Fruit fly (Drosophila melanogaster): Measurements from ENCODE around the gene chinmo.
A peak's percentile ranks its signal among the peaks of the same experiment; 100 is the strongest.

chinmo gene

DNA sequence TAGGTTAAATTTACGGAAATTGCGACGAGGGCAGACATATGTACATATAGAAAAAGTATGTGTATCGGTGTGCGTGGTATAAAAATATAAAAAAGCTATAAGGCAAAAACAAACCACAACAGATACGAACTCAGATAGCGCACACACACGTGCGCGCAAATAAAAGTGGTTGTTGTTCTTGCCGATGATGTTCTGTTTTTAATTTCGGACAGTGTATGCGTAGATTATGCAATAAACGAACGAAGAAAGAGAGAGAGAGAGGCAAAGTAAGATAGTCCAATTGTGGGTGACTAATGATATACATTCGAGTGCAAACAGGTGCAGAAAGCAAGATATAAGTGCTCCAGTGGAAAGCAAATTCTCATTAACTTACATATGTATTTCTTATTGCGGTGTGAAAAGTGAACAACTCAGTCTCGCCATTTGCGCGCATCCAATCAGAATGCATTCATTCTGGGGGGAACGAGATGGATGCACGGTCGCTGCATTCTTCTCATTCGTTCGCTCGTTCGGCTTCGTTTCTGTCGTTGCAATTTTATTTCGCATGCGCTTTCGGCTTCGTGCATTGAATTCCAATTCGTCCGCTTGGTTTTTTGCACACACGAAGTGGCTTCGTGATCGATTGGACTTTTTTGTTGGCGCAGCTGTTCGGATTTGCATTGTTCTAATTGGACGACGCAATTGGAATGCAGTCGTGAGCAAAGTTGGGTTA is 18.4 kb downstream of the chinmo start (continued):
- TF ChIP-seq pzg (GFP tag; optimal IDR thresholded peaks at IDR 0.05) (no peak), Poxn (GFP tag; IDR thresholded peaks at IDR 0.05) (no peak), CG13424 (tag; optimal IDR thresholded peaks at IDR 0.05) (no peak), eyg (GFP tag; optimal IDR thresholded peaks at IDR 0.05) (no peak)

DNA sequence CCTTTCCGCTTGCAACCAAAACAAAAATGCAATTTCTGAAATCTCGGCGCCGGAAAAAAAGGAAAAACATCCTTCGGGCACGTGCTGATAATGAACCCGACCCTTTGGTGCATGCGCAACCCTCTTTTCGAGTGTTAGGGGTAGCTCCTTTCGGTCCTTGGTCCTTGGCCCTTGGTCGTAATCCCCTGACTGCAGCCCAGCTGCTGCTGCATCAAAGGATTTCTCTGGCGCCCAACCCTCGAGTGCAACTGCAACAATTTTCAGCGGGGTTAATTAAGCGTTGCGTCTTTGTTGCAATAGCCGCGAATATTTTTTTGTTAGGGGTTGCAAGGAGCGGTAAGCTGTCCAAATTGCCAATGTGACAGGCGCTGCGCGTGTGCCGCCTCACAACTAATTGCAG is 19.4 kb downstream of the chinmo start:
- TF ChIP-seq chinmo (GFP tag; IDR thresholded peaks at IDR 0.05; ENCODE audit: partially characterized antibody) (peak; percentile 79; the same call in 2 of the 4 replicates), hb (GFP tag; IDR thresholded peaks at IDR 0.05; ENCODE audit: partially characterized antibody) (0 out of 3 replicates have a peak, but pooled peaks have one; percentile 53), CG43689 (GFP tag; IDR thresholded peaks at IDR 0.05) (no peak), fd3F (GFP tag; optimal IDR thresholded peaks at IDR 0.05) (no peak), Dip2 (GFP tag; IDR thresholded peaks at IDR 0.05) (no peak), Blimp-1 (GFP tag; optimal IDR thresholded peaks at IDR 0.05) (no peak), CG14860 (GFP tag; IDR thresholded peaks at IDR 0.05; ENCODE audit: partially characterized antibody) (no peak), pita (GFP tag; optimal IDR thresholded peaks at IDR 0.05) (no peak), CG9932 (GFP tag; IDR thresholded peaks at IDR 0.05) (no peak), trh (GFP tag; optimal IDR thresholded peaks at IDR 0.05) (no peak), sim (GFP tag; IDR thresholded peaks at IDR 0.05) (no peak), HLHmδ (GFP tag; optimal IDR thresholded peaks at IDR 0.05) (no peak), CG6854 (GFP tag; optimal IDR thresholded peaks at IDR 0.05) (no peak), CG16863 (GFP tag; optimal IDR thresholded peaks at IDR 0.05) (no peak), Rfx (GFP tag; IDR thresholded peaks at IDR 0.05) (no peak), kni (GFP tag; optimal IDR thresholded peaks at IDR 0.05) (peak; percentile 22), gsb-n (tag; optimal IDR thresholded peaks at IDR 0.05) (peak; percentile 6), gce (GFP tag; IDR thresholded peaks at IDR 0.05) (no peak), CG8089 (GFP tag; optimal IDR thresholded peaks at IDR 0.05) (no peak), repo (GFP tag; optimal IDR thresholded peaks at IDR 0.05) (no peak), pros (GFP tag; optimal IDR thresholded peaks at IDR 0.05) (peak; percentile 96), CG4617 (GFP tag; optimal IDR thresholded peaks at IDR 0.05; ENCODE audit: borderline replicate concordance) (no peak), Ets97D (GFP tag; optimal IDR thresholded peaks at IDR 0.05) (no peak), her (GFP tag; optimal IDR thresholded peaks at IDR 0.05) (no peak), CG6765 (GFP tag; optimal IDR thresholded peaks at IDR 0.05) (no peak), CG1602 (GFP tag; optimal IDR thresholded peaks at IDR 0.05) (no peak), knrl (GFP tag; IDR thresholded peaks at IDR 0.05; ENCODE audit: partially characterized antibody) (no peak), Kr (GFP tag; optimal IDR thresholded peaks at IDR 0.05) (peak; percentile 45), NC2β (GFP tag; optimal IDR thresholded peaks at IDR 0.05) (no peak), Atf3 (GFP tag; optimal IDR thresholded peaks at IDR 0.05) (no peak), Hr78 (GFP tag; optimal IDR thresholded peaks at IDR 0.05) (no peak), sqz (GFP tag; optimal IDR thresholded peaks at IDR 0.05) (peak; percentile 76), CG3407 (GFP tag; optimal IDR thresholded peaks at IDR 0.05) (no peak), CG17359 (tag; optimal IDR thresholded peaks at IDR 0.05) (no peak), Hey (tag; optimal IDR thresholded peaks at IDR 0.05) (peak; percentile 37), CG7271 (tag; optimal IDR thresholded peaks at IDR 0.05) (no peak), CG18011 (GFP tag; optimal IDR thresholded peaks at IDR 0.05) (no peak), CG8924 (tag; optimal IDR thresholded peaks at IDR 0.05) (no peak), toy (GFP tag; IDR thresholded peaks at IDR 0.05) (no peak), z (GFP tag; IDR thresholded peaks at IDR 0.05) (no peak), gsb (GFP tag; IDR thresholded peaks at IDR 0.05) (no peak), CG18619 (GFP tag; optimal IDR thresholded peaks at IDR 0.05) (no peak), CG6272 (GFP tag; IDR thresholded peaks at IDR 0.05) (no peak), Dref (GFP tag; IDR thresholded peaks at IDR 0.05) (no peak)
